Worm (Caenorhabditis elegans) whole organism, L4 larva: ENCODE measurements around the gene H03G16.6.

Source experiments
- F10B5.3 ChIP-seq: sonication (generic microtip); optimal IDR thresholded peaks from 2 replicates; lab custom pipeline; 2016; ENCODE audit warnings: mild to moderate bottlenecking, missing genetic modification characterization, missing compliant biosample characterization
- F37D6.2 ChIP-seq: sonication (generic microtip); optimal IDR thresholded peaks from 2 replicates; lab custom pipeline; 2016; ENCODE audit warnings: mild to moderate bottlenecking, missing genetic modification characterization, missing compliant biosample characterization
- F44E2.7 ChIP-seq: fragments of 200-800 bp; sonication (Bioruptor generic); IDR thresholded peaks from 2 replicates; pipeline ENCODE4 v2.1.2; 2022; ENCODE audit warnings: missing genetic modification characterization, missing compliant biosample characterization
- R02D3.7 ChIP-seq: fragments of 150-350 bp; sonication (generic microtip); optimal IDR thresholded peaks from 3 replicates; lab custom pipeline; 2014; ENCODE audit warnings: missing biosample characterization, missing genetic modification characterization
- T20F7.1 ChIP-seq: fragments of 200-800 bp; sonication (Bioruptor generic); optimal IDR thresholded peaks from 2 replicates; lab custom pipeline; 2018; ENCODE audit warnings: mild to moderate bottlenecking, missing genetic modification characterization, missing compliant biosample characterization
- T26A8.4 ChIP-seq: fragments of 200-800 bp; sonication (Bioruptor generic); IDR thresholded peaks from 2 replicates; pipeline ENCODE4 v1.3.6; 2022; ENCODE audit warnings: missing genetic modification characterization, missing compliant biosample characterization
- ZK546.5 ChIP-seq, 2 experiments: sonication (generic microtip); optimal IDR thresholded peaks; 2 replicates each; lab custom pipeline; 2017; ENCODE audit warnings: missing biosample characterization in 2 of 2, missing genetic modification characterization in 2 of 2
- aha-1 ChIP-seq: fragments of 150-350 bp; peaks from one replicate; lab custom pipeline; 2014; ENCODE audit warnings: missing biosample characterization, missing genetic modification characterization
- aly-2 ChIP-seq: sonication (generic microtip); optimal IDR thresholded peaks from 2 replicates; lab custom pipeline; 2018; ENCODE audit warnings: missing biosample characterization, missing genetic modification characterization
- ama-1 ChIP-seq: fragments of 150-350 bp; optimal IDR thresholded peaks from 2 replicates; lab custom pipeline; 2014; ENCODE audit warnings: inconsistent platforms, mixed read lengths
- ceh-28 ChIP-seq: fragments of 150-350 bp; optimal IDR thresholded peaks from 2 replicates; lab custom pipeline; 2014; ENCODE audit warnings: missing biosample characterization, missing genetic modification reagents, missing genetic modification characterization
- ceh-44 ChIP-seq: fragments of 200-800 bp; sonication (Bioruptor generic); IDR thresholded peaks from 2 replicates; pipeline ENCODE4 v1.3.6; 2022; ENCODE audit warnings: missing genetic modification reagents, missing genetic modification characterization, missing compliant biosample characterization
- ceh-82 ChIP-seq: sonication (generic microtip); optimal IDR thresholded peaks from 2 replicates; lab custom pipeline; 2017; ENCODE audit warnings: missing biosample characterization, missing genetic modification characterization
- ctbp-1 ChIP-seq: fragments of 200-800 bp; sonication (Bioruptor generic); IDR thresholded peaks from 2 replicates; pipeline ENCODE4 v1.3.6; 2022; ENCODE audit warnings: missing genetic modification reagents, missing genetic modification characterization, missing compliant biosample characterization
- daf-12 ChIP-seq: fragments of 150-350 bp; optimal IDR thresholded peaks from 2 replicates; lab custom pipeline; 2014; ENCODE audit warnings: missing biosample characterization, missing genetic modification reagents, missing genetic modification characterization
- daf-16 ChIP-seq, 3 experiments: sonication (generic microtip); optimal IDR thresholded peaks; 2 replicates each; lab custom pipeline; 2016 to 2017; ENCODE audit warnings: missing genetic modification characterization in 3 of 3, missing genetic modification reagents in 3 of 3, mild to moderate bottlenecking in 2 of 3, missing compliant biosample characterization in 2 of 3, missing biosample characterization in 1 of 3, moderate library complexity in 1 of 3
- daf-19 ChIP-seq: fragments of 200-800 bp; sonication (Bioruptor generic); conservative IDR thresholded peaks from 2 replicates; pipeline ENCODE4 v1.3.6; 2022; ENCODE audit warnings: missing genetic modification characterization, missing compliant biosample characterization
- daf-8 ChIP-seq: fragments of 200-800 bp; sonication (Bioruptor generic); IDR thresholded peaks from 2 replicates; pipeline ENCODE4 v1.3.6; 2022; ENCODE audit warnings: missing genetic modification characterization, missing compliant biosample characterization
- dmd-6 ChIP-seq: fragments of 200-800 bp; sonication (Bioruptor generic); IDR thresholded peaks from 2 replicates; pipeline ENCODE4 v1.3.6; 2022; ENCODE audit warnings: missing genetic modification reagents, missing genetic modification characterization, missing compliant biosample characterization
- dmd-8 ChIP-seq: fragments of 200-800 bp; sonication (Bioruptor generic); IDR thresholded peaks from 2 replicates; pipeline ENCODE4 v1.3.6; 2022; ENCODE audit warnings: missing genetic modification characterization, missing compliant biosample characterization
- dmd-9 ChIP-seq: fragments of 200-800 bp; sonication (Bioruptor generic); IDR thresholded peaks from 2 replicates; pipeline ENCODE4 v1.3.6; 2022; ENCODE audit warnings: missing genetic modification reagents, missing genetic modification characterization, missing compliant biosample characterization
- dve-1 ChIP-seq: sonication (generic microtip); optimal IDR thresholded peaks from 2 replicates; lab custom pipeline; 2017; ENCODE audit warnings: antibody characterized with exemption, mild to moderate bottlenecking, missing genetic modification characterization, missing compliant biosample characterization; ENCODE audit not compliant: insufficient read depth
- egl-43 ChIP-seq: fragments of 200-800 bp; sonication (Bioruptor generic); IDR thresholded peaks from 2 replicates; pipeline ENCODE4 v1.3.6; 2022; ENCODE audit warnings: missing genetic modification reagents, missing genetic modification characterization, missing compliant biosample characterization
- fos-1 ChIP-seq: fragments of 150-350 bp; optimal IDR thresholded peaks from 2 replicates; lab custom pipeline; 2014; ENCODE audit warnings: missing biosample characterization, missing genetic modification characterization
- jun-1 ChIP-seq: fragments of 150-350 bp; optimal IDR thresholded peaks from 2 replicates; lab custom pipeline; 2014; ENCODE audit warnings: missing biosample characterization, missing genetic modification reagents, missing genetic modification characterization
- lim-7 ChIP-seq: fragments of 200-800 bp; sonication (Bioruptor generic); IDR thresholded peaks from 2 replicates; pipeline ENCODE4 v1.3.6; 2022; ENCODE audit warnings: missing genetic modification characterization, missing compliant biosample characterization
- lin-15B ChIP-seq: fragments of 150-350 bp; sonication (generic microtip); optimal IDR thresholded peaks from 3 replicates; lab custom pipeline; 2014; ENCODE audit warnings: missing biosample characterization, missing genetic modification characterization
- lin-29 ChIP-seq: fragments of 200-800 bp; sonication (Bioruptor generic); IDR thresholded peaks from 2 replicates; pipeline ENCODE4 v1.3.6; 2022; ENCODE audit warnings: missing genetic modification reagents, missing genetic modification characterization, missing compliant biosample characterization
- lin-38 ChIP-seq: fragments of 200-800 bp; sonication (Bioruptor generic); IDR thresholded peaks from 2 replicates; pipeline ENCODE4 v1.3.6; 2022; ENCODE audit warnings: missing genetic modification reagents, missing genetic modification characterization, missing compliant biosample characterization
- nhr-11 ChIP-seq: fragments of 150-350 bp; optimal IDR thresholded peaks from 2 replicates; lab custom pipeline; 2014; ENCODE audit warnings: missing biosample characterization, missing genetic modification characterization
- nhr-25 ChIP-seq: sonication (generic microtip); optimal IDR thresholded peaks from 2 replicates; lab custom pipeline; 2017; ENCODE audit warnings: missing genetic modification characterization, mild to moderate bottlenecking, missing compliant biosample characterization, antibody characterized with exemption, moderate library complexity, borderline replicate concordance; ENCODE audit not compliant: insufficient read depth
- nhr-28 ChIP-seq: fragments of 150-350 bp; optimal IDR thresholded peaks from 2 replicates; lab custom pipeline; 2014; ENCODE audit warnings: missing biosample characterization, missing genetic modification characterization
- nhr-41 ChIP-seq: fragments of 200-800 bp; sonication (Bioruptor generic); IDR thresholded peaks from 2 replicates; pipeline ENCODE4 v1.3.6; 2022; ENCODE audit warnings: missing genetic modification reagents, missing genetic modification characterization, missing compliant biosample characterization
- nhr-48 ChIP-seq: sonication (generic microtip); optimal IDR thresholded peaks from 2 replicates; lab custom pipeline; 2016; ENCODE audit warnings: mild to moderate bottlenecking, missing genetic modification characterization, missing compliant biosample characterization
- nhr-6 ChIP-seq: fragments of 150-350 bp; optimal IDR thresholded peaks from 2 replicates; lab custom pipeline; 2014; ENCODE audit warnings: missing biosample characterization, missing genetic modification characterization
- nhr-76 ChIP-seq: fragments of 150-350 bp; optimal IDR thresholded peaks from 2 replicates; lab custom pipeline; 2014; ENCODE audit warnings: missing biosample characterization, missing genetic modification characterization
- nhr-77 ChIP-seq: fragments of 150-350 bp; optimal IDR thresholded peaks from 2 replicates; lab custom pipeline; 2014; ENCODE audit warnings: missing biosample characterization, missing genetic modification characterization
- sdz-12 ChIP-seq: fragments of 200-800 bp; sonication (Bioruptor generic); optimal IDR thresholded peaks from 2 replicates; lab custom pipeline; 2018; ENCODE audit warnings: mild to moderate bottlenecking, missing genetic modification characterization, missing compliant biosample characterization
- spr-1 ChIP-seq: sonication (generic microtip); optimal IDR thresholded peaks from 2 replicates; lab custom pipeline; 2016; ENCODE audit warnings: mild to moderate bottlenecking, missing genetic modification characterization, missing compliant biosample characterization
- spr-3 ChIP-seq: fragments of 200-800 bp; sonication (Bioruptor generic); optimal IDR thresholded peaks from 2 replicates; lab custom pipeline; 2018; ENCODE audit warnings: mild to moderate bottlenecking, missing genetic modification characterization, missing compliant biosample characterization
- tra-1 ChIP-seq: fragments of 200-800 bp; sonication (Bioruptor generic); IDR thresholded peaks from 2 replicates; pipeline ENCODE4 v1.3.6; 2022; ENCODE audit warnings: missing genetic modification reagents, missing genetic modification characterization, missing compliant biosample characterization
- unc-39 ChIP-seq: sonication (generic microtip); optimal IDR thresholded peaks from 2 replicates; lab custom pipeline; 2017; ENCODE audit warnings: missing biosample characterization, missing genetic modification characterization
- vab-7 ChIP-seq: fragments of 200-800 bp; sonication (Bioruptor generic); IDR thresholded peaks from 2 replicates; pipeline ENCODE4 v1.3.6; 2022; ENCODE audit warnings: missing genetic modification reagents, missing genetic modification characterization, missing compliant biosample characterization
- zag-1 ChIP-seq: fragments of 150-350 bp; optimal IDR thresholded peaks from 2 replicates; lab custom pipeline; 2014; ENCODE audit warnings: missing biosample characterization, missing genetic modification characterization
- zfp-2 ChIP-seq: sonication (generic microtip); optimal IDR thresholded peaks from 2 replicates; lab custom pipeline; 2016; ENCODE audit warnings: mild to moderate bottlenecking, missing genetic modification characterization, missing compliant biosample characterization
- zfp-3 ChIP-seq: fragments of 200-800 bp; sonication (Bioruptor generic); conservative IDR thresholded peaks from 2 replicates; pipeline ENCODE4 v1.3.6; 2022; ENCODE audit warnings: missing genetic modification reagents, missing genetic modification characterization, missing compliant biosample characterization
- zip-11 ChIP-seq: fragments of 200-800 bp; sonication (Bioruptor generic); IDR thresholded peaks from 2 replicates; pipeline ENCODE4 v1.3.6; 2022; ENCODE audit warnings: missing genetic modification characterization, missing compliant biosample characterization
- zip-2 ChIP-seq: fragments of 150-350 bp; optimal IDR thresholded peaks from 2 replicates; lab custom pipeline; 2014; ENCODE audit warnings: missing biosample characterization, missing genetic modification characterization
- ztf-7 ChIP-seq: fragments of 150-350 bp; optimal IDR thresholded peaks from 2 replicates; lab custom pipeline; 2014; ENCODE audit warnings: missing biosample characterization, missing genetic modification characterization

Gene H03G16.6

DNA sequence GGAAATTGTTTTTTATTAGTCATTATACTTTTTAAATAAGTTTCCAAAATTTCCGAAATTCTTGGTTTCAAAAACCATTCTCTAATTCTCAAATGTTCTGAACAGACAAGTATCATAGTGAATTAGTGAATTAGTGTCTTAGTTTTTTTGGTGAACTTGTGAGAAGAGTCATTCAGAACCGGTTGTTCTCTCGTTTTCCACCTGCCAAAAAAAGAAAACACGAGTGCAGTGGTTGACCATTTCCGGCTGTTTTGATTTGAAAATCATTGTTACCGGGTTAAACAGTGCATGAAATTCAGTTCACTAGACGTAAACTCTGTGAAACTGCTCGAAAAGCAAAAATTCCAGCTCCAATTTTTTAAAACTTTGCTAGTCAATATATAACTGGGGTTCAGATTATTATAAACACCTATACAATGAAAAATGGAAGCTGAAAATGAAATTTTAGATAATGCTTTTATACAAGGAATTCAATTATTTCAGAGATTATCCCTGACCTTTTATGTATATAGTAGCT, 12.7 kb upstream of the H03G16.6 start:
- peak; percentile 91 for TF ChIP-seq aha-1 (tag; lab: Kevin White, UChicago)
- no peak for TF ChIP-seq T20F7.1 (GFP tag; lab: Kevin White, UChicago)

DNA sequence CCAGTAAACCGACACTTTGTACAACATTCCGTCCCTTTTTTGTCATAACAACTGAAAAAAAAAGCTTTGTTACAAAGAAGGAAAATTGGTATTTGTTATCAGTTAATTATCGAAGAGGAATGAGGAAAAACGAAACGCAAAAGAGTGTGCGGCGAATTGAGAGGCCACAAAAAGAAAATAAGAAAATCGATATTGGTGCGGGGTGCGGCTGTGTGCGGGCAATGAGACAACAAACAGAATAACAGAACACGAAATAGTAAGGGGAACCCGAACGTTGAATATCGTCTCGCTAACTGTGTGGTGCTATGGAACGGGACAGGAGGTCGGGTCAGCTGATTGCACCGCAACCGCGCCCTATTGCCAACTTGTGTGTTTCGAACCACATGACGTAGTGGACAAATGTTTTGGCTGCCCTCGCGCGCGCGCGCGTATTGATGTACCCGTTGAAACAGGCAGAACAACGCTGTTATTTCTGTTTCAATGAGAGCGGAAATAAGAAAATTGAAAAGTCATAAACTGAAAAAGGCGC, 11.9 kb upstream of the H03G16.6 start, which contains the start of gene C18B12.4:
C18B12.4 (minus strand) TSS at position 51 of the 529 bp plus-strand sequence.
- TF ChIP-seq lin-29 (GFP tag; lab: Robert Waterston, UW): peak; percentile 56; the same call in 1 of the 2 replicates
- TF ChIP-seq ceh-82 (tag; lab: Kevin White, UChicago): no peak
- TF ChIP-seq nhr-76 (tag; lab: Kevin White, UChicago): no peak
- TF ChIP-seq F44E2.7 (GFP tag; lab: Robert Waterston, UW): no peak
- TF ChIP-seq egl-43 (GFP tag; lab: Robert Waterston, UW): no peak; the same call in 1 of the 2 replicates
- peak; percentile 94 for TF ChIP-seq nhr-77 (tag; lab: Kevin White, UChicago)
- TF ChIP-seq spr-1 (tag; lab: Kevin White, UChicago): peak; percentile 27
- TF ChIP-seq ceh-28 (tag; lab: Kevin White, UChicago): peak; percentile 45
- TF ChIP-seq zfp-3 (GFP tag; lab: Robert Waterston, UW): 0 out of 2 replicates have a peak, but pooled peaks have one; percentile 36
- TF ChIP-seq F10B5.3: no peak
- TF ChIP-seq lim-7: no peak
- peak in 1 of 2 experiments; percentile 70 for TF ChIP-seq daf-16 (GFP tag; optimal IDR thresholded peaks at IDR 0.05; lab: Kevin White, UChicago)
- peak; percentile 74 for TF ChIP-seq daf-16 (tag; optimal IDR thresholded peaks at IDR 0.05; lab: Kevin White, UChicago)
- peak; percentile 81 for TF ChIP-seq dve-1 (tag; lab: Kevin White, UChicago)
- TF ChIP-seq spr-3 (GFP tag; lab: Kevin White, UChicago): no peak
- TF ChIP-seq nhr-28 (tag; lab: Kevin White, UChicago): peak; percentile 93
- TF ChIP-seq ama-1 (lab: Kevin White, UChicago): peak; percentile 78
- TF ChIP-seq ztf-7 (tag; lab: Kevin White, UChicago): no peak
- TF ChIP-seq dmd-8 (GFP tag; lab: Robert Waterston, UW): no peak
- peak; percentile 75 for TF ChIP-seq T20F7.1 (GFP tag; lab: Kevin White, UChicago)
- peak; percentile 90 for TF ChIP-seq dmd-6 (GFP tag; lab: Robert Waterston, UW)
- TF ChIP-seq nhr-6: peak; percentile 62
- TF ChIP-seq lin-15B (tag; lab: Kevin White, UChicago): no peak
- TF ChIP-seq F37D6.2 (tag; lab: Kevin White, UChicago): peak; percentile 44
- TF ChIP-seq zfp-2 (tag; lab: Kevin White, UChicago): peak; percentile 58
- no peak for TF ChIP-seq dmd-9 (GFP tag; lab: Robert Waterston, UW)
- peak; percentile 93 for TF ChIP-seq lin-38 (GFP tag; lab: Robert Waterston, UW)
- TF ChIP-seq T26A8.4: peak; percentile 54
- no peak for TF ChIP-seq daf-12 (tag; lab: Kevin White, UChicago)
- no peak for TF ChIP-seq aly-2 (tag; lab: Kevin White, UChicago)
- peak; percentile 95 for TF ChIP-seq nhr-11 (tag; lab: Kevin White, UChicago)
- TF ChIP-seq sdz-12 (GFP tag; lab: Kevin White, UChicago): no peak
- no peak for TF ChIP-seq zag-1 (tag; lab: Kevin White, UChicago)
- no peak for TF ChIP-seq daf-19 (GFP tag; lab: Robert Waterston, UW)
- no peak for TF ChIP-seq zip-2
- no peak for TF ChIP-seq unc-39 (tag; lab: Kevin White, UChicago)
- no peak for TF ChIP-seq fos-1
- TF ChIP-seq ceh-44 (GFP tag; lab: Robert Waterston, UW): no peak
- TF ChIP-seq daf-8 (GFP tag; lab: Robert Waterston, UW): no peak
- 0 out of 2 replicates have a peak, but pooled peaks have one; percentile 67 for TF ChIP-seq nhr-41
- peak; percentile 83 for TF ChIP-seq tra-1 (GFP tag; lab: Robert Waterston, UW)
- no peak for TF ChIP-seq R02D3.7
- no peak for TF ChIP-seq jun-1
- TF ChIP-seq ZK546.5 (tag; optimal IDR thresholded peaks at IDR 0.05; lab: Kevin White, UChicago): no peak
- TF ChIP-seq nhr-48 (tag; lab: Kevin White, UChicago): peak; percentile 76
- peak; percentile 87 for TF ChIP-seq nhr-25 (tag; lab: Kevin White, UChicago)
- TF ChIP-seq vab-7 (GFP tag; lab: Robert Waterston, UW): peak; percentile 68
- TF ChIP-seq zip-11 (GFP tag; lab: Robert Waterston, UW): no peak
- TF ChIP-seq ctbp-1 (GFP tag; lab: Robert Waterston, UW): peak; percentile 52; the same call in 1 of the 2 replicates
